Worm (Caenorhabditis elegans): ENCODE measurements around the gene sma-9.

- TF ChIP-seq zfp-2 (tag; optimal IDR thresholded peaks at IDR 0.05), result no peak
- no peak for TF ChIP-seq mxl-2 (GFP tag; conservative IDR thresholded peaks at IDR 0.05)
- TF ChIP-seq ces-1 (GFP tag; optimal IDR thresholded peaks at IDR 0.05), result no peak
- TF ChIP-seq vab-7 (GFP tag; IDR thresholded peaks at IDR 0.05), result no peak
- no peak for TF ChIP-seq ceh-20 (GFP tag; IDR thresholded peaks at IDR 0.05)
- TF ChIP-seq aly-2 (tag; optimal IDR thresholded peaks at IDR 0.05), result no peak
- no peak for TF ChIP-seq madf-5 (GFP tag; IDR thresholded peaks at IDR 0.05)
- TF ChIP-seq unc-130 (GFP tag; optimal IDR thresholded peaks at IDR 0.05), result no peak
- TF ChIP-seq mdl-1 (tag; optimal IDR thresholded peaks at IDR 0.05), result no peak
- TF ChIP-seq lim-7 (GFP tag; IDR thresholded peaks at IDR 0.05), result no peak
- TF ChIP-seq lin-39 (tag; optimal IDR thresholded peaks at IDR 0.05), result no peak
- TF ChIP-seq lin-29 (GFP tag; IDR thresholded peaks at IDR 0.05), result no peak
Observed at ce11 chrX:10746388-10746787, 22.7 kb upstream of the sma-9 start, which contains the start of gene R07A4.2.
